Worm (Caenorhabditis elegans) whole organism, midembryonic: ENCODE measurements around the gene math-39.

Source experiments
- klf-2 ChIP-seq: fragments of 200-800 bp; sonication (Bioruptor generic); conservative IDR thresholded peaks from 2 replicates; pipeline ENCODE4 v1.3.6; 2022; ENCODE audit warnings: missing genetic modification reagents, missing genetic modification characterization, missing compliant biosample characterization
- ref-1 ChIP-seq: fragments of 200-800 bp; sonication (Bioruptor generic); conservative IDR thresholded peaks from 2 replicates; pipeline ENCODE4 v1.3.6; 2022; ENCODE audit warnings: missing genetic modification reagents, missing genetic modification characterization, missing compliant biosample characterization
- ztf-23 ChIP-seq: fragments of 200-800 bp; sonication (Bioruptor generic); IDR thresholded peaks from 2 replicates; pipeline ENCODE4 v1.3.6; 2022; ENCODE audit warnings: missing genetic modification reagents, missing genetic modification characterization, missing compliant biosample characterization

DNA sequence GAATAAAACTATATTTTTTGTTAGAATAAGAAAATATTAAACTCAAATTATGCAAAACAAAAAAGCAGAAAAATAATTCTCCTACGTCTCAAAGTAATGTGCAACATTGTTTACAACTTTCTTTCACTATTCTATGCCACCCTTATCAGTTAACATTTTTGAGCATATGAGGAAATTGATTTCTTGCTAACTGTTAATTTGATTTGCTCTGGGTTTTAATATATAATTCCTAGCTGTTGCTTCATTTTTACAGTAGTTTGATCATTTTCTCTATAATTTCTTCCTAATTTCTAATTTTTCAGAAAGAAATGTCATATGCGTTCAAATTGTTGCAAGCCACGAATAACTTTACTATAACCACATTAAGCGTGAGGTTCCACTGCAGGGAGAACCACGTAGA lies 4.1 kb downstream of the math-39 start, which contains the start of gene T08E11.1:
- TF ChIP-seq ztf-23 (GFP tag; lab: Robert Waterston, UW) = no peak
- TF ChIP-seq klf-2 (GFP tag; lab: Robert Waterston, UW) = no peak
- TF ChIP-seq ref-1 = no peak
